Worm (Caenorhabditis elegans): ENCODE measurements around the gene igcm-4.
A peak's percentile ranks its signal among the peaks of the same experiment; 100 is the strongest.

The igcm-4 gene

ce11 chrX:2089434-2089833, 43.3 kb upstream of the igcm-4 start, which contains the start of gene lsy-2 (continued):
- TF ChIP-seq lin-35 (GFP tag; optimal IDR thresholded peaks at IDR 0.05) (peak; percentile 66 to 88), dpl-1 (GFP tag; optimal IDR thresholded peaks at IDR 0.05) (peak; percentile 75 to 79 (median 76)), grh-1 (GFP tag; IDR thresholded peaks at IDR 0.05) (no peak), mef-2 (tag; optimal IDR thresholded peaks at IDR 0.05) (no peak), elt-2 (tag; optimal IDR thresholded peaks at IDR 0.05) (no peak), sox-4 (tag; optimal IDR thresholded peaks at IDR 0.05) (no peak), blmp-1 (tag; optimal IDR thresholded peaks at IDR 0.05) (peak; percentile 55), tlp-1 (tag; optimal IDR thresholded peaks at IDR 0.05) (no peak), nhr-71 (tag; optimal IDR thresholded peaks at IDR 0.05) (peak; percentile 62), nhr-28 (tag; optimal IDR thresholded peaks at IDR 0.05) (no peak), snu-23 (GFP tag; optimal IDR thresholded peaks at IDR 0.05) (peak; percentile 52), lin-13 (GFP tag; optimal IDR thresholded peaks at IDR 0.05) (no peak), C04F5.9 (tag; optimal IDR thresholded peaks at IDR 0.05) (no peak), pax-3 (tag; optimal IDR thresholded peaks at IDR 0.05) (no peak), dsc-1 (tag; optimal IDR thresholded peaks at IDR 0.05) (no peak)

DNA sequence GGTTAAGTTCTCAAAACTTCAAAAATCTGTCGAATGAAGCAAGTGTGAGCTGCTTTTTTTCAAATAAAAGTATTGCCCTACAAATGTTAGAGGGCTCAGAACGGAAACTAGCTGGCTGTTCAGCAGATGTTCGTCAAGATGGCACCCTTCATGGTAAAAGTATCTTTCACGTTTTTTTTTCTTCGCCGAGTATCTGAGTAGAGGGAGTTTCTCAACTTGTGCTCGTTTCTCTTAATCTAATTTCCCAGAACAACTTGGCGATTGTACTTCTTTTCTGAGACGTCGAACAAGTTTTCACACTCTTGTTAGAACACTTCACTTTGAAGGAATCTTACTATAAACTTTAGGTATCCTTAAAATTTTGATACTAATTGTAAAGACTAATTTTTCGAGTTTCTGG, 41.6 kb upstream of the igcm-4 start:
- TF ChIP-seq snu-23 (GFP tag; optimal IDR thresholded peaks at IDR 0.05) (no peak), rnt-1 (tag; optimal IDR thresholded peaks at IDR 0.05) (no peak), dpl-1 (GFP tag; optimal IDR thresholded peaks at IDR 0.05) (no peak), elt-2 (tag; optimal IDR thresholded peaks at IDR 0.05) (no peak), sox-4 (tag; optimal IDR thresholded peaks at IDR 0.05) (no peak), blmp-1 (tag; optimal IDR thresholded peaks at IDR 0.05) (no peak), xbp-1 (tag; optimal IDR thresholded peaks at IDR 0.05) (no peak), nhr-84 (tag; optimal IDR thresholded peaks at IDR 0.05) (no peak), F16B12.6 (tag; optimal IDR thresholded peaks at IDR 0.05) (no peak), lin-35 (GFP tag; optimal IDR thresholded peaks at IDR 0.05) (no peak), isw-1 (GFP tag; IDR thresholded peaks at IDR 0.05) (no peak), ceh-82 (tag; optimal IDR thresholded peaks at IDR 0.05) (no peak), pax-3 (tag; optimal IDR thresholded peaks at IDR 0.05) (no peak), mdl-1 (tag; optimal IDR thresholded peaks at IDR 0.05) (no peak), vab-15 (tag; optimal IDR thresholded peaks at IDR 0.05) (no peak), snpc-4 (tag; optimal IDR thresholded peaks at IDR 0.05) (no peak)

ce11 chrX:2085494-2085893, 39.3 kb upstream of the igcm-4 start:
- TF ChIP-seq efl-1 (optimal IDR thresholded peaks at IDR 0.05): no peak
- no peak for TF ChIP-seq efl-1 (GFP tag; optimal IDR thresholded peaks at IDR 0.05 in 1 of 2)
- TF ChIP-seq dpl-1 (GFP tag; optimal IDR thresholded peaks at IDR 0.05): no peak
- peak; percentile 62 for TF ChIP-seq skn-1 (tag; optimal IDR thresholded peaks at IDR 0.05)
- TF ChIP-seq fos-1 (tag; optimal IDR thresholded peaks at IDR 0.05): no peak
- no peak for TF ChIP-seq nhr-47 (tag; optimal IDR thresholded peaks at IDR 0.05)
- no peak for TF ChIP-seq ztf-11 (tag; optimal IDR thresholded peaks at IDR 0.05)

ce11 chrX:2084988-2085387, 38.8 kb upstream of the igcm-4 start, which contains the start of gene F49H12.2:
Gene F49H12.2 (plus strand): TSS chrX:2085288.
- TF ChIP-seq sup-37 (GFP tag; optimal IDR thresholded peaks at IDR 0.05): no peak
- no peak for TF ChIP-seq aly-2 (tag; optimal IDR thresholded peaks at IDR 0.05)
- no peak for TF ChIP-seq ceh-8 (GFP tag; optimal IDR thresholded peaks at IDR 0.05)
- TF ChIP-seq unc-98 (GFP tag; IDR thresholded peaks at IDR 0.05): no peak
- no peak for TF ChIP-seq zag-1 (tag; optimal IDR thresholded peaks at IDR 0.05)
- no peak for TF ChIP-seq ama-1 (optimal IDR thresholded peaks at IDR 0.05)
- TF ChIP-seq sox-4 (tag; optimal IDR thresholded peaks at IDR 0.05): no peak
- no peak for TF ChIP-seq alr-1 (tag; optimal IDR thresholded peaks at IDR 0.05; ENCODE audit: borderline replicate concordance)
- no peak for TF ChIP-seq elt-2 (tag; optimal IDR thresholded peaks at IDR 0.05)
- no peak for TF ChIP-seq nhr-28 (tag; optimal IDR thresholded peaks at IDR 0.05)
- no peak for TF ChIP-seq fkh-8 (tag; optimal IDR thresholded peaks at IDR 0.05)
- no peak for TF ChIP-seq rnt-1 (tag; optimal IDR thresholded peaks at IDR 0.05)
- no peak for TF ChIP-seq C34B4.2 (tag; optimal IDR thresholded peaks at IDR 0.05)
- TF ChIP-seq ztf-11 (tag; optimal IDR thresholded peaks at IDR 0.05): no peak
- TF ChIP-seq lir-3 (tag; optimal IDR thresholded peaks at IDR 0.05; ENCODE audit: poor library complexity): no peak
- TF ChIP-seq irx-1 (tag; optimal IDR thresholded peaks at IDR 0.05): no peak
- TF ChIP-seq zip-4 (GFP tag; optimal IDR thresholded peaks at IDR 0.05): no peak
- TF ChIP-seq ceh-90 (tag; optimal IDR thresholded peaks at IDR 0.05): no peak
- no peak for TF ChIP-seq C04F5.9 (tag; optimal IDR thresholded peaks at IDR 0.05)
- TF ChIP-seq efl-3 (GFP tag; optimal IDR thresholded peaks at IDR 0.05): no peak
